Worm (Caenorhabditis elegans) whole organism, late embryonic: ENCODE data around the gene srh-244.

Source experiments
- ama-1 ChIP-seq: fragments of 150-350 bp; optimal IDR thresholded peaks from 2 replicates; lab custom pipeline; 2014
- ceh-2 ChIP-seq: sonication (generic microtip); optimal IDR thresholded peaks from 2 replicates; lab custom pipeline; 2016; ENCODE audit warnings: missing genotype, missing genetic modification characterization, missing compliant biosample characterization
- che-1 ChIP-seq: sonication (generic microtip); optimal IDR thresholded peaks from 2 replicates; lab custom pipeline; 2016; ENCODE audit warnings: mild to moderate bottlenecking, missing genetic modification characterization, missing compliant biosample characterization
- dmd-4 ChIP-seq: sonication (generic microtip); optimal IDR thresholded peaks from 2 replicates; lab custom pipeline; 2016; ENCODE audit warnings: borderline replicate concordance, missing genetic modification characterization, missing compliant biosample characterization
- elt-2 ChIP-seq: sonication (generic microtip); optimal IDR thresholded peaks from 2 replicates; lab custom pipeline; 2016; ENCODE audit warnings: missing genetic modification reagents, missing genetic modification characterization, missing compliant biosample characterization
- ets-4 ChIP-seq: sonication (generic microtip); optimal IDR thresholded peaks from 2 replicates; lab custom pipeline; 2016; ENCODE audit warnings: missing genetic modification characterization, missing compliant biosample characterization
- fkh-10 ChIP-seq: fragments of 150-350 bp; optimal IDR thresholded peaks from 2 replicates; lab custom pipeline; 2014; ENCODE audit warnings: missing biosample characterization, missing genetic modification reagents, missing genetic modification characterization
- hlh-8 ChIP-seq: sonication (generic microtip); optimal IDR thresholded peaks from 2 replicates; lab custom pipeline; 2016; ENCODE audit warnings: missing genotype, missing genetic modification characterization, missing compliant biosample characterization
- nhr-11 ChIP-seq: fragments of 150-350 bp; optimal IDR thresholded peaks from 2 replicates; lab custom pipeline; 2014; ENCODE audit warnings: missing biosample characterization, missing genetic modification characterization
- npax-4 ChIP-seq: sonication (generic microtip); optimal IDR thresholded peaks from 2 replicates; lab custom pipeline; 2016; ENCODE audit warnings: missing genetic modification characterization, missing compliant biosample characterization
- unc-86 ChIP-seq: sonication (generic microtip); optimal IDR thresholded peaks from 2 replicates; lab custom pipeline; 2016; ENCODE audit warnings: missing genetic modification characterization, missing compliant biosample characterization

ce11 chrV:7352186-7353053 is 8.8 kb downstream of the srh-244 start, which contains the start of the genes srh-231 and srh-275:
- TF ChIP-seq elt-2 (tag; lab: Kevin White, UChicago): no peak
- no peak for TF ChIP-seq hlh-8 (tag; lab: Kevin White, UChicago)
- TF ChIP-seq ama-1 (lab: Kevin White, UChicago): no peak
- TF ChIP-seq che-1 (tag; lab: Kevin White, UChicago): no peak
- TF ChIP-seq unc-86 (tag; lab: Kevin White, UChicago): no peak
- no peak for TF ChIP-seq ceh-2 (tag; lab: Kevin White, UChicago)
- no peak for TF ChIP-seq dmd-4 (tag; lab: Kevin White, UChicago)
- TF ChIP-seq npax-4 (tag; lab: Kevin White, UChicago): no peak
- TF ChIP-seq fkh-10 (GFP tag; lab: Kevin White, UChicago): no peak
- no peak for TF ChIP-seq nhr-11 (tag; lab: Kevin White, UChicago)
- no peak for TF ChIP-seq ets-4 (tag; lab: Kevin White, UChicago)
